Worm (Caenorhabditis elegans) whole organism, mixed stage, embryonic: ENCODE results near the gene F13C5.2.

Source experiments
- ces-1 ChIP-seq: fragments of 150-350 bp; optimal IDR thresholded peaks from 2 replicates; lab custom pipeline; 2014; ENCODE audit warnings: missing biosample characterization, missing genetic modification reagents, missing genetic modification characterization
- flh-1 ChIP-seq: fragments of 200-800 bp; sonication (Bioruptor generic); optimal IDR thresholded peaks from 2 replicates; lab custom pipeline; 2018; ENCODE audit warnings: mild to moderate bottlenecking, missing genetic modification characterization, moderate library complexity, missing compliant biosample characterization
- hlh-1 ChIP-seq: fragments of 150-350 bp; optimal IDR thresholded peaks from 2 replicates; lab custom pipeline; 2014; ENCODE audit warnings: missing biosample characterization, missing genetic modification reagents, missing genetic modification characterization
- lin-13 ChIP-seq: fragments of 150-350 bp; optimal IDR thresholded peaks from 2 replicates; lab custom pipeline; 2014; ENCODE audit warnings: missing biosample characterization, missing genetic modification characterization
- mab-5 ChIP-seq: fragments of 150-350 bp; optimal IDR thresholded peaks from 2 replicates; lab custom pipeline; 2014; ENCODE audit warnings: missing biosample characterization, missing genetic modification characterization
- nhr-12 ChIP-seq: fragments of 150-350 bp; optimal IDR thresholded peaks from 2 replicates; lab custom pipeline; 2014; ENCODE audit warnings: missing biosample characterization, missing genetic modification characterization
- nhr-2 ChIP-seq: fragments of 150-350 bp; optimal IDR thresholded peaks from 2 replicates; lab custom pipeline; 2014; ENCODE audit warnings: missing biosample characterization, missing genetic modification characterization
- nhr-28 ChIP-seq: fragments of 150-350 bp; optimal IDR thresholded peaks from 2 replicates; lab custom pipeline; 2014; ENCODE audit warnings: missing biosample characterization, missing genetic modification characterization
- nhr-76 ChIP-seq: sonication (generic microtip); optimal IDR thresholded peaks from 2 replicates; lab custom pipeline; 2017; ENCODE audit warnings: missing biosample characterization, missing genetic modification characterization
- pha-4 ChIP-seq: fragments of 150-350 bp; optimal IDR thresholded peaks from 2 replicates; lab custom pipeline; 2018; ENCODE audit warnings: missing biosample characterization, missing genetic modification reagents, missing genetic modification characterization
- sptf-1 ChIP-seq: sonication (generic microtip); optimal IDR thresholded peaks from 2 replicates; lab custom pipeline; 2017; ENCODE audit warnings: mild to moderate bottlenecking, missing genetic modification characterization, moderate library complexity, missing compliant biosample characterization
- unc-62 ChIP-seq: fragments of 150-350 bp; optimal IDR thresholded peaks from 2 replicates; lab custom pipeline; 2014; ENCODE audit warnings: missing biosample characterization, missing genetic modification reagents, missing genetic modification characterization
- ztf-11 ChIP-seq: fragments of 150-350 bp; optimal IDR thresholded peaks from 2 replicates; lab custom pipeline; 2014; ENCODE audit warnings: missing biosample characterization, missing genetic modification characterization

ce11 chrX:636893-637292 lies 43.1 kb downstream of the F13C5.2 start, which contains the start of gene pha-2:
- no peak for TF ChIP-seq nhr-76 (tag; lab: Kevin White, UChicago)
- TF ChIP-seq nhr-12 (tag; lab: Kevin White, UChicago): no peak
- no peak for TF ChIP-seq flh-1 (GFP tag; lab: Kevin White, UChicago)
- TF ChIP-seq nhr-28 (tag; lab: Kevin White, UChicago): no peak
- TF ChIP-seq nhr-2 (tag; lab: Kevin White, UChicago): no peak
- TF ChIP-seq hlh-1 (tag; lab: Kevin White, UChicago): no peak
- TF ChIP-seq sptf-1 (tag; lab: Kevin White, UChicago): no peak
- no peak for TF ChIP-seq unc-62 (GFP tag; lab: Kevin White, UChicago)
- TF ChIP-seq mab-5 (tag; lab: Kevin White, UChicago): no peak
- TF ChIP-seq lin-13 (tag; lab: Kevin White, UChicago): no peak
- no peak for TF ChIP-seq ztf-11
- no peak for TF ChIP-seq pha-4 (tag; lab: Kevin White, UChicago)
- no peak for TF ChIP-seq ces-1
